Worm (Caenorhabditis elegans): ENCODE results near the gene C02E7.8.

DNA sequence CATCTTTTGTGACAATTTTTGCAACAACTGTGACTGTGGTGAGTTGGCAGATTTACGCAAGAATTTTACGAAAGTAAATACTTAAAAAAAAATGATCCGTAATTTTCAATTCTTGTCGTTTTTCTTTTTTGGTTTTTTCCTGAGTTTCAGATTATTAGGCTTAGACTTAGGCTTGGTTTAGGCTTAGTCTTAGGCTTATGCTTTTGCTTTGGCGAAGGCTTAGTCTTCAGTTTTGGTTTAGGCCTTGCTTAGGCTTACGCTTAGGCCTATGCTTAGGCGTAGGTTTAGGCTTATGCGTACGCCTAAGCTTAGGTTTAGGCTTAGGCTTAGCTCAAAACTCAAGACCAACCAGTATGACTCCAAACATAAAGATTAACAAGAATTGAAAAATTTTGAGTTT is 37.0 kb upstream of the C02E7.8 start:
- TF ChIP-seq him-1 (tag; optimal IDR thresholded peaks at IDR 0.05) = no peak
- TF ChIP-seq W03F9.2 (tag; optimal IDR thresholded peaks at IDR 0.05) = no peak
- no peak for TF ChIP-seq dao-5 (tag; optimal IDR thresholded peaks at IDR 0.05)
